Worm (Caenorhabditis elegans): ENCODE data around the gene klp-17.

klp-17 gene

DNA sequence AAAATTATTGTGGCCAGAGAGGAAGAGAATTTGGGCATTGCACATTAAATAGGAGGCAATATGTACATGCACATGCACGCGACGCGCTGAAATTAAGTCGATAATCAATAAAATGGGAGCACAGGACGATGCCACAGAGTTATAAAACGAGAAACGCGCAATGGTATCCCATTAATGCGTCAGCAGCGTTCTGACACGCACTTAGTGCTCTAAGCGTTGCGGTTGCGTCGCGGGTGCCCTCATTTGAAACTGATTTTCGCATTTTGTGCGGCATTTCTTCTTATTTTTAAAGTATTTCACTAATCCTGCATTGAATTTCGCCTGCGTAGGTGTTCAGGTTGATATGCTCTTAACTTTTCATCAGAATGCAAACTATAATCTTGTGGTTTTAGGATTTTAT is 14.4 kb downstream of the klp-17 start, which contains the start of gene rsp-1 (continued):
- TF ChIP-seq grh-1 (GFP tag; IDR thresholded peaks at IDR 0.05) (peak; percentile 80), ceh-88 (GFP tag; IDR thresholded peaks at IDR 0.05) (no peak; the same call in 1 of the 2 replicates), lin-39 (tag; optimal IDR thresholded peaks at IDR 0.05) (peak; percentile 42), sup-37 (GFP tag; optimal IDR thresholded peaks at IDR 0.05) (peak; percentile 39), ama-1 (optimal IDR thresholded peaks at IDR 0.05) (no peak), egl-13 (tag; optimal IDR thresholded peaks at IDR 0.05) (peak; percentile 49), C16A3.4 (tag; optimal IDR thresholded peaks at IDR 0.05) (peak; percentile 95), unc-98 (GFP tag; IDR thresholded peaks at IDR 0.05) (no peak), Y116A8C.19 (tag; optimal IDR thresholded peaks at IDR 0.05; ENCODE audit: borderline replicate concordance) (no peak), nhr-85 (tag) (peak; percentile 92), nhr-20 (tag; optimal IDR thresholded peaks at IDR 0.05) (peak; percentile 94), efl-1 (optimal IDR thresholded peaks at IDR 0.05) (peak; percentile 88 to 90), efl-1 (GFP tag; optimal IDR thresholded peaks at IDR 0.05 in 1 of 2) (peak; percentile 84 to 98), nhr-76 (tag; optimal IDR thresholded peaks at IDR 0.05) (no peak), lin-14 (GFP tag; optimal IDR thresholded peaks at IDR 0.05) (peak; percentile 89), alr-1 (tag; optimal IDR thresholded peaks at IDR 0.05; ENCODE audit: borderline replicate concordance) (no peak), snpc-4 (tag; optimal IDR thresholded peaks at IDR 0.05) (peak; percentile 81), unc-86 (tag; optimal IDR thresholded peaks at IDR 0.05) (peak; percentile 83), fkh-10 (GFP tag; optimal IDR thresholded peaks at IDR 0.05) (peak; percentile 57), mab-9 (GFP tag; IDR thresholded peaks at IDR 0.05) (no peak), ceh-8 (GFP tag; optimal IDR thresholded peaks at IDR 0.05) (peak; percentile 55), isw-1 (GFP tag; IDR thresholded peaks at IDR 0.05) (peak; percentile 87), nhr-12 (tag; optimal IDR thresholded peaks at IDR 0.05) (no peak), fos-1 (tag; optimal IDR thresholded peaks at IDR 0.05) (peak; percentile 78), skn-1 (tag; optimal IDR thresholded peaks at IDR 0.05) (peak; percentile 83), elt-3 (tag; optimal IDR thresholded peaks at IDR 0.05) (peak in 4 of 6 experiments; percentile 24 to 96 (median 67)), unc-130 (tag; optimal IDR thresholded peaks at IDR 0.05) (peak; percentile 91), vab-15 (tag; optimal IDR thresholded peaks at IDR 0.05) (peak; percentile 67), C04F5.9 (tag; optimal IDR thresholded peaks at IDR 0.05) (peak; percentile 82), lin-15B (tag; optimal IDR thresholded peaks at IDR 0.05) (peak; percentile 84), sptf-1 (tag; optimal IDR thresholded peaks at IDR 0.05) (no peak), jun-1 (tag; optimal IDR thresholded peaks at IDR 0.05) (peak; percentile 91), pqm-1 (tag; optimal IDR thresholded peaks at IDR 0.05) (no peak)

DNA sequence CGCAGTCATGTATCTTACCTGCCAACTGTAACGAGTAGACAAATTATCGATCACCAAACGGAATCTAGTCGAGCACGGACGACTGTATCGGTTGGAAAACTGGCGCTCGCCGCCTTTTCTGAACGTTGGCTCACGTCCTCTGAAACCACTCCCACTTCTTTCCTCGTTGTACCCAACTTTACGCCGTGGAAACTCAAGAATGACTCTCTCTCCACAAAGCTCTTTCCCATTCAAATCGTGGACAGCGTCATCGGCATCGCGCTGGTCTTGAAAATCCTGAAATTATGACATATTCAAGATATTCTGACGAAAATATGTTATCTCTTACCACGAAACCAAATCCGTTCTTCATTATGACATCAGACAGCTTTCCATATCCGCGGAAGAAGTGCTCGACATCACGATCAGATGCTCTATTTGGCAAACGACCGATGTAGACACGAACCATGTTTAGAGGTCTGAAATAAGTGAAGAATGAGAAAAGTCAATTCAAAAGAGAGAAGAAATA is 14.9 kb downstream of the klp-17 start, which contains the start of gene rsp-2:
rsp-2 (minus strand) TSS at position 458 of the 508 bp plus-strand sequence.
- TF ChIP-seq swsn-7 (tag; optimal IDR thresholded peaks at IDR 0.05) (no peak), mef-2 (tag; optimal IDR thresholded peaks at IDR 0.05) (no peak), unc-86 (tag; optimal IDR thresholded peaks at IDR 0.05) (no peak), unc-30 (tag; optimal IDR thresholded peaks at IDR 0.05) (no peak), jun-1 (tag; optimal IDR thresholded peaks at IDR 0.05) (no peak)

DNA sequence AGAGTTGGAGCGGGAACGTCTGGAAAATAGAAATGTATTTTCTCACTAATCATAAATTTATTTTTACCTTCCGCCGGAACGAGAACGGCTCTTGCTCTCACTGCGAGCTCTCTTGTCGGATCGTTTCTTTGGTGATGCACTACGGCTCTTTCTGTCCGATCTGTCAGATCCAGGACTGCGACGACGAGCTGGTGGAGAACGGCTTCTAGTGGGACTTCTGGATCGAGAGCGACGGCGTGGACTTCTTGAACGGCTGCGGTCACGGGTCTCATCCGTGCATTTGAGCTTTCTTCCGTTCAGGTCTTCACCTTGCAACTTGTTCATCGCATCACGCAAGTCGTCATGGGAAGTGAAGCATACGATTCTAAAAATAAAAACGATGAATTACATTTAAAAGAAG is 15.7 kb downstream of the klp-17 start:
- no peak for TF ChIP-seq hlh-17 (GFP tag; optimal IDR thresholded peaks at IDR 0.05; ENCODE audit: borderline replicate concordance)
- no peak for TF ChIP-seq sup-37 (GFP tag; optimal IDR thresholded peaks at IDR 0.05)

DNA sequence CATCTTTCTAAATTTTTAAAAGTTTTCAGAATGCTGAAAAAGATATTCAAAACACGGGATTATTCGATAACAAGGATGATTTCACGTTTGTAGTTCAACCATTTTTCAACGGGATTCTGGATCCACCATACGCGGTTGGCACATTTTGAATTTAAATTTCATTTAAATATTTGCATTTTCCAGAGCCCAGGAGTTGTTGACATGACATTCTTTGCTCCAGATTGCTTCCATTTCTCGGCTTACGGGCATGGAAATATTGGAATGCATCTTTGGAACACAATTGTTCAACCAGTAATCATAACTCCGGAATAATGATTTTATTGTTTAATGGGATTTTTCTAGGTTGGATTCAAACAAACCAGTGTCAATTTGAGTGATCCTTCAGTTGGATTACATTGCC is 16.6 kb downstream of the klp-17 start:
- TF ChIP-seq mef-2 (tag; optimal IDR thresholded peaks at IDR 0.05): no peak
- no peak for TF ChIP-seq efl-1 (optimal IDR thresholded peaks at IDR 0.05)
- TF ChIP-seq efl-1 (GFP tag; optimal IDR thresholded peaks at IDR 0.05 in 1 of 2): peak in 1 of 2 experiments; percentile 26

All from whole organism, L1 larva.